Fruit fly (Drosophila melanogaster) whole organism: ENCODE results near the gene Sac1.
A peak's percentile ranks its signal among the peaks of the same experiment; 100 is the strongest.

ENCODE experiments used
- CG8478 ChIP-seq: fragments of >200 bp; optimal IDR thresholded peaks from 2 replicates; lab custom pipeline; 2018; ENCODE audit warnings: inconsistent platforms
- Dll ChIP-seq: fragments of >200 bp; optimal IDR thresholded peaks from 2 replicates; lab custom pipeline; 2017
- EcR ChIP-seq, 2 experiments: fragments of >200 bp; optimal IDR thresholded peaks; 2 replicates each; lab custom pipeline; 2017; ENCODE audit warnings: missing biosample characterization in 2 of 2, missing genetic modification characterization in 2 of 2, missing genetic modification reagents in 2 of 2
- pan ChIP-seq: fragments of >200 bp; optimal IDR thresholded peaks from 2 replicates; lab custom pipeline; 2017
- psq ChIP-seq: fragments of >200 bp; optimal IDR thresholded peaks from 2 replicates; lab custom pipeline; 2017
- usp ChIP-seq: fragments of >200 bp; optimal IDR thresholded peaks from 2 replicates; lab custom pipeline; 2017; ENCODE audit warnings: missing biosample characterization, missing genetic modification characterization, mixed read lengths

Sac1 gene

DNA sequence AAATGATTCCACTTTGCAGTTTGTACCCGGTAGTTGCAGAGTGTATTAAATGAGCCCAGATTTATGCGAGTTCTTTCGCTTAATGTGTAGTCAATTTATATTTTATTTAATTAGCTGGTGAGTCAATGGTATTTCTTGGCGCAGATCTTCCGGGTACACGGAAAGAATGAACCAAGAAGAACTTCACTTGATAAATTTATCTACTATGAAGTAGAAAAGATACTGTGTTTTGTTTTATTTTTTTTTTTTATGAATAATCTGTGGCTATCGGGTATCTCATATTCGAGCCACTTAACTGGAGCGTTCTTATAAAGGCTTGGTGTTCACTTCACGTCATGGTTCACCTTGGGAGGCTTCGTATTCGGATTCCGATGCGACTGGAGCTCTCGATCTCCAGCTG is 17.4 kb downstream of the Sac1 start:
- TF ChIP-seq CG8478 = no peak
- no peak for TF ChIP-seq Dll
- peak; percentile 57 for TF ChIP-seq pan

DNA sequence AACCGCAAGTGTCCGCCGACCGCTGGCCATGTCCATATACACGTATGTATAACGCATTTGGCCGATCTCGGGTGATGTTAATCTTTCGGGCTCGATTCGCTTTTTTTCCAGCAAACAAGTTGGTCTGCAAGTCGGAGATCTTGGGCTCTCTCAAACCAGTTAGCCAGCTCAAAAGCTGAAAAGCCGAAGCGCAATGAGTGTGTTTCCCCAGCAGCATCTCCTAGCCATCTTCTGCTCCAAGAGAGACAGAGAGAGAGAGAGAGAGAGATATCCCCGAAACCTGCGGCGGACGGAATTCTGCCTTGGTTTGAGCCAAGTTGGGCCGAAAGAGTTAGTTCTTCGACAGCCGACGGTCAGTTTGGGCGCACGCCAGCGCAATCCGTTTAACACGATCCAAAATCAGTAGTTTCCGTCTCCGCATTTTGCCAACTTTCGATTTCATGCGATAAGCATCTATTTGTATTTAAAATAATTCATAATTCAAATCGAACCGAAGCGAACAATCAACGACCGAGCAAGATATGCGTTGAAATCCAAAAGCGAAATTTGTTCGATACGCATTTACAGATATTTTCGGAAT is 17.9 kb downstream of the Sac1 start:
- TF ChIP-seq pan = no peak
- no peak for TF ChIP-seq usp (GFP tag; lab: Kevin White, UChicago)
- no peak for TF ChIP-seq Dll
- no peak for TF ChIP-seq EcR (GFP tag; optimal IDR thresholded peaks at IDR 0.05; lab: Kevin White, UChicago)
- TF ChIP-seq psq = no peak
- TF ChIP-seq CG8478 = no peak

DNA sequence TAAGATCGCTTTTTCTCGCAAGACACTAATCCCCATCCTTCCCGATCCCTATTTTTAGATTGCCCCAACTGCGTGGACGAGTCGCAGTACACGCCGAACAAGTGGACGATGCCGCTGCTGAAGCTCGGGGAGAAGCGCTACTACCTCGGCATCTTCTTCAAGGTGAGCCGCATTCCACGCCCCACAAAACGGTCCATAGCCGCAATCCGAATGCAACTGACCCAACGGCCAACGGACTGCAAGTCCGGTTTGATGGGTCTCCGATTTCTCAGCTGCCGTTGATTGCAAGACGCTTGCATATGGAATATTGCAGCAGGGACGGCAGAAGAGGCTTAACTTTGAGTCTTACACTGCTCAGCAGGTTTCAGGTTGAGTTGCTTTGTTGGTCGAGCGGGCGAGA is 21.4 kb downstream of the Sac1 start:
- TF ChIP-seq EcR (GFP tag; optimal IDR thresholded peaks at IDR 0.05; lab: Kevin White, UChicago) (no peak), Dll (no peak), usp (GFP tag; lab: Kevin White, UChicago) (no peak), pan (no peak), psq (no peak), CG8478 (no peak)

DNA sequence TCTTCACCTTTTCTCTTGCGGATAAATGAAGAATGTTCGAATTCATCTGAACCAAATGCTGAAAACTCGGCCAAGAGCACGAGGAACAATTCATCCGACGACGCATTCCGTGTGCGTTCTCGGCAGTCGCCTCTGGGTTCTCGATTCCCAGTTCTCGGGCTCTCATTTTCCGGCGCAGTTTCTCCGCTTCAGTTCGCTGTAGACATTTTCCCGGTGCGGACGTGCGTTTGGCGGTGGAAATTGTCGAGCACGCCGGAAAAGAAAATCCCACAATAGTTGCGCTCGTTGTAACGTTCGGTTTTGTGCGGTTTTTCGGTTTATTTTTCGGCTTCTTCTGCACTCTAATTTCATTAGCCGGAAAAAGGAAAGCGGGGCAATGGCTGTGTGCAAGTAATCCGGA is 28.1 kb downstream of the Sac1 start, which contains the start of gene CG32333:
TSS of gene CG32333 (plus strand) at position 190 of the 400 bp plus-strand sequence.
- no peak for TF ChIP-seq psq
- no peak for TF ChIP-seq pan
- TF ChIP-seq CG8478 = no peak
- no peak for TF ChIP-seq Dll
- no peak for TF ChIP-seq EcR (GFP tag; optimal IDR thresholded peaks at IDR 0.05; lab: Kevin White, UChicago)
- no peak for TF ChIP-seq usp (GFP tag; lab: Kevin White, UChicago)

DNA sequence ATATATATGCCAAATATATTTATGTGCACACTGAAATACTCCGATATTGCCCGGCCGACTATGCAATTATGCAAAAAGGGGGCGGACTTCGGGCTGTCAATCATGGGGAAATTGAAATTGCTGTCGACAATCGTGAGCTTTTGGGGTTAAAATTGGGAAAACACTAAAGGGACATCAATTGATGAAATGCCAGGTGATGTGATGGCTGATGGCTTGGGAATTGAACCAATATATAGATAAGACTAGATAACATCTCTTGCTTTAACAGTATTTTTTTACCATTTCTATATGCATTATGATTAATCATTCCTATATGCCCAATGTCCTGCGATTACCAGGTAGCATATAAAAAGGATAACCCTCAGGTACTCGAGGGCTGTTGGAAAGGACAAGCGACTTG is 30.3 kb downstream of the Sac1 start:
- TF ChIP-seq EcR (GFP tag; optimal IDR thresholded peaks at IDR 0.05; lab: Kevin White, UChicago) = no peak
- TF ChIP-seq Dll = no peak
- no peak for TF ChIP-seq CG8478
- no peak for TF ChIP-seq psq
- no peak for TF ChIP-seq pan
- TF ChIP-seq usp (GFP tag; lab: Kevin White, UChicago) = no peak

DNA sequence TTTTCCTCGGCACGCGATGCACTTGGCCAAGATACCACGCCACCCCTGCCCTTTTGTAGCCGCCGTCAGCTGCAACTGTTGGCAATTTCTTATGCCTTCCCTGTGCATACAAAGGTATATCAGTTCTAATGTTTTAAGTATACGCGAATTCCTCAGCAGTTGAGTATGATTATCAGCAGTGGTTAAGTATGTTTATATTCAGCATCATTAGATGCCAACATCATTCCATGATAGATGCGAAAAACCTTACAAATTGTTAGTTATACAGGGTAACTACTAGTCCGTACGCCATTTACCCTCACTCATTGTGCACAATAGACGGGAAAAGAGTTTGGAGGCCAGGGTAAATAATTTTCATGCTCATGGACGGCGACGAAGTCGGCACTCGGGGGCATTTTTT is 32.1 kb downstream of the Sac1 start:
- no peak for TF ChIP-seq pan
- TF ChIP-seq CG8478 = no peak
- TF ChIP-seq Dll = no peak
- no peak for TF ChIP-seq usp (GFP tag; lab: Kevin White, UChicago)
- TF ChIP-seq psq = no peak
- no peak for TF ChIP-seq EcR (GFP tag; optimal IDR thresholded peaks at IDR 0.05; lab: Kevin White, UChicago)

DNA sequence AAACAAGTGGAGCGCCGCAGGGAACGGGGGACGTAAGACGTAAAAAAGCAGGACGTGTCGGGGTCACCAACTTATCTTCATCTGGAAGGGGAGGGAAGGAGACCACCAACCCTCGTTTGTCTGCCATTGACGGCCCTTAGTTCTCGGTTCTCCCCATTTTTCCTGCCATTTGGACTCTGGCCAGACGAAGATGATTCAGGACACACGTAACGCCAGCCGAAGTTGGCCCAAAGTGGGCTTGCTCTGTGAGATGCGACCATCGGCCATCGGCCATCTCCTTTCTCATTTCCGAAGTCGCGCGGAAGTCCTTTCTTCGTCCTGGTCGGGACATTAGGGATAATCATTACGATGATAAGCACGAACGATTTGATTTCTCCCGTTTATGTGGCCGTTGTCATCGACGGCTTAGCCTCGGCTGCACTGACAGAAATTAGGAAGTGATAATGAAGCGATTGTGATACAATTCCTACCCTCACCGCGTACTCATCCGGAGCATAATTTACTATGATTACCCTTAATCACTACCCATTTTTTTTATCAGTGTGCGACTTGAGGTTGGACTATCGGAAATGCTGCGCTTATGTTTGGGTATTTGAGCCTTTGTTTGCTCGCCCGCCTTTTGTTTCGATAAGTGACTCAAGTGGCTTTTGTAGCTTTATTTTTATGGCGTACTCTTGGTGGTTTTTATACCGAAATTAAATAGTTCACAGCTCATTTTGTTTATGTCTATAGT is 33.4 kb downstream of the Sac1 start:
- TF ChIP-seq usp (GFP tag; lab: Kevin White, UChicago) (no peak), CG8478 (no peak), pan (no peak), psq (no peak), EcR (GFP tag; optimal IDR thresholded peaks at IDR 0.05; lab: Kevin White, UChicago) (no peak), Dll (no peak)

DNA sequence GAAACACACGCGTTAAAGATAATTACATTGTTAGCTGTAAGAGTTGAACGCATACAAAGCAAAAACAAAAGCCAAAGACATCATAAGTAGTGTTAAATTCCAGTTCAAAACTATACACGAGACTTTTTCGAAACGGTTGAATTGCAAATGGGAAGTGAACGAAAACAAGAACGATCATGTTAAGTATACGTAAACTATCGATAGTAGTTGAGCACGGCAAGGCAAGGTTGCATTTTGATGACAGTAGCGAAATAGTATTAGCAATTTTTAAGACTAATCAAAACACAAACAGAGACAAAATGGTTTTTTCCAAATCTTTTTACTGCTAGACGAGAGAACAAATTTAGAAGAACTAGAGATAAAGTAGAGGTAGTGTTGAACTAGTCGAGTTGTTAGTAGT is 47.2 kb downstream of the Sac1 start:
- no peak for TF ChIP-seq psq
- no peak for TF ChIP-seq EcR (GFP tag; optimal IDR thresholded peaks at IDR 0.05; lab: Kevin White, UChicago)
- no peak for TF ChIP-seq usp (GFP tag; lab: Kevin White, UChicago)
- no peak for TF ChIP-seq CG8478
- no peak for TF ChIP-seq pan
- TF ChIP-seq Dll = no peak

DNA sequence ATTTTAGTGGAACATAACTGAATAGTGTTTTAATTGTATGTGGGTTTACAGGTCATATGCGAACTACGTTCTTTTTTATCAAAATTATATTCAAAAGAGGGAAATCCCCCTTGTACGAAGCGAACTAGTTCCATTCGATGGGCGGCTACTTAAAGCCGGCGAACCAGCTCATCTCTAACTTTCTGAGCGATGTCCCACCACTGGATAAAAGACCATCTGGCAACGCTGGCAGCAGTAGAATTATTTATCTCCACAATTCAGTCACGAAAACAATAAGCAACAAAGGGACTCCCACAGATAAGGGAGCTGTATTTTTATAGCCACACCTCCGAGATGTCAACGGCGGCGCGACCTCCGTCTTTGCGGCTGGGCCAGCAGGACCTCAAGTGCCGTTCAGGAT is 48.1 kb downstream of the Sac1 start, which contains the start of gene Rabex-5:
TSS of gene Rabex-5 (plus strand) at position 221 of the 400 bp plus-strand sequence.
- no peak for TF ChIP-seq psq
- TF ChIP-seq pan = no peak
- no peak for TF ChIP-seq Dll
- TF ChIP-seq EcR (GFP tag; optimal IDR thresholded peaks at IDR 0.05; lab: Kevin White, UChicago) = no peak
- no peak for TF ChIP-seq CG8478
- TF ChIP-seq usp (GFP tag; lab: Kevin White, UChicago) = no peak

DNA sequence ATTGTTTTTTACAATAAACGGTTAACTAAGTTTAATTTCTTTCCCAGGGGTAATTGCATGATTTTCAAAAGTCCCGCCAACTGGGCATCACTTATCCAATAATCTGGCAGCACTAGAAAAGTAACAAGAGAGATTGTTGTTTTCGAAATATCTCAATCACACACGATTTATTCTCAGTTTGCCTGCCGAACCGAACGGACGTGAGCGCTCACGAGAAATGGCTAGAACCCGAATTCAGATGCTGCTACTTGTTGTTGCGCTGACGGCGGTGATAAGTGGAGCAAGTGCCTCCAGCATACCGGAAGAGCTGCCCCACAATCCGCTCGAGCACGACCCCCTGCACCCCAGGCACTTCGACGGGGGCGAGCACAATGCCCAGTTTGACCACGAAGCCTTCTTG is 50.9 kb downstream of the Sac1 start, which contains the start of gene scf:
TSS of gene scf (plus strand) at position 164 of the 400 bp plus-strand sequence.
- TF ChIP-seq Dll (no peak), usp (GFP tag; lab: Kevin White, UChicago) (no peak), psq (no peak), pan (no peak), CG8478 (no peak), EcR (GFP tag; optimal IDR thresholded peaks at IDR 0.05; lab: Kevin White, UChicago) (no peak)
